Fruit fly (Drosophila melanogaster) whole organism, prepupa: ENCODE results near the gene Nak.

Experiments used
- CG10669 ChIP-seq: fragments of 200-800 bp; sonication (Bioruptor generic); optimal IDR thresholded peaks from 3 replicates; lab custom pipeline; 2018; ENCODE audit warnings: missing biosample characterization, mild to moderate bottlenecking, missing genetic modification characterization, moderate library complexity
- CG11294 ChIP-seq: fragments of 200-800 bp; sonication (Bioruptor generic); IDR thresholded peaks from 2 replicates; pipeline ENCODE4 v1.3.6; 2022; ENCODE audit warnings: missing biosample characterization, missing genetic modification characterization
- CG1621 ChIP-seq: fragments of 200-800 bp; sonication (Bioruptor generic); optimal IDR thresholded peaks from 3 replicates; lab custom pipeline; 2018; ENCODE audit warnings: missing biosample characterization, mild to moderate bottlenecking, missing genetic modification characterization
- CG31627 ChIP-seq: fragments of 200-800 bp; sonication (Bioruptor generic); optimal IDR thresholded peaks from 3 replicates; lab custom pipeline; 2016; ENCODE audit warnings: missing biosample characterization, missing genetic modification characterization
- CG34406 ChIP-seq: fragments of 200-800 bp; sonication (Bioruptor generic); optimal IDR thresholded peaks from 3 replicates; lab custom pipeline; 2016; ENCODE audit warnings: missing biosample characterization, missing genetic modification characterization
- CG3919 ChIP-seq: fragments of 200-800 bp; sonication (Bioruptor generic); optimal IDR thresholded peaks from 3 replicates; lab custom pipeline; 2016; ENCODE audit warnings: missing biosample characterization, missing genetic modification characterization
- CG4318 ChIP-seq: fragments of 200-800 bp; sonication (Bioruptor generic); optimal IDR thresholded peaks from 3 replicates; lab custom pipeline; 2017; ENCODE audit warnings: missing biosample characterization, mild to moderate bottlenecking, missing genetic modification characterization
- CG6276 ChIP-seq: fragments of 200-800 bp; sonication (Bioruptor generic); optimal IDR thresholded peaks from 2 replicates; lab custom pipeline; 2017; ENCODE audit warnings: missing biosample characterization, mild to moderate bottlenecking, missing genetic modification characterization
- CG6854 ChIP-seq: fragments of 200-800 bp; sonication (Bioruptor generic); optimal IDR thresholded peaks from 2 replicates; lab custom pipeline; 2017; ENCODE audit warnings: missing biosample characterization, mild to moderate bottlenecking, missing genetic modification characterization
- CG8319 ChIP-seq: fragments of 200-800 bp; sonication (Bioruptor generic); optimal IDR thresholded peaks from 3 replicates; lab custom pipeline; 2016; ENCODE audit warnings: missing biosample characterization, missing genetic modification characterization
- CG9139 ChIP-seq: fragments of 200-800 bp; sonication (Bioruptor generic); optimal IDR thresholded peaks from 3 replicates; lab custom pipeline; 2017; ENCODE audit warnings: missing biosample characterization, mild to moderate bottlenecking, missing genetic modification characterization
- Eip75B ChIP-seq: fragments of 200-800 bp; sonication (Bioruptor generic); optimal IDR thresholded peaks from 3 replicates; lab custom pipeline; 2016; ENCODE audit warnings: missing biosample characterization, missing genetic modification characterization
- Eip78C ChIP-seq: fragments of 200-800 bp; sonication (Bioruptor generic); peaks from one replicate; lab custom pipeline; 2016; ENCODE audit warnings: missing biosample characterization, missing genetic modification characterization
- Eip93F ChIP-seq: fragments of 200-800 bp; sonication (Bioruptor generic); optimal IDR thresholded peaks from 2 replicates; lab custom pipeline; 2016; ENCODE audit warnings: missing biosample characterization, mild to moderate bottlenecking, missing genetic modification characterization
- Ets21C ChIP-seq: fragments of 200-800 bp; sonication (Bioruptor generic); optimal IDR thresholded peaks from 3 replicates; lab custom pipeline; 2016; ENCODE audit warnings: missing biosample characterization, missing genetic modification characterization
- Ets96B ChIP-seq: fragments of 200-800 bp; optimal IDR thresholded peaks from 2 replicates; lab custom pipeline; 2019; ENCODE audit warnings: missing biosample characterization, mild to moderate bottlenecking, missing genetic modification characterization, moderate library complexity
- Hr38 ChIP-seq: sonication (Bioruptor generic); optimal IDR thresholded peaks from 2 replicates; lab custom pipeline; 2016; ENCODE audit warnings: missing biosample characterization, missing genetic modification characterization
- Hr39 ChIP-seq: fragments of 200-800 bp; sonication (Bioruptor generic); optimal IDR thresholded peaks from 2 replicates; lab custom pipeline; 2016; ENCODE audit warnings: missing biosample characterization, missing genetic modification characterization
- Met ChIP-seq: fragments of 200-800 bp; sonication (Bioruptor generic); optimal IDR thresholded peaks from 3 replicates; lab custom pipeline; 2016; ENCODE audit warnings: missing biosample characterization, missing genetic modification characterization
- Smox ChIP-seq: fragments of 200-800 bp; sonication (Bioruptor generic); optimal IDR thresholded peaks from 3 replicates; lab custom pipeline; 2016; ENCODE audit warnings: missing biosample characterization, missing genetic modification characterization
- Sox102F ChIP-seq: fragments of 200-800 bp; sonication (Bioruptor generic); optimal IDR thresholded peaks from 2 replicates; lab custom pipeline; 2016; ENCODE audit warnings: missing biosample characterization, mild to moderate bottlenecking, missing genetic modification characterization
- Sox14 ChIP-seq: fragments of 200-800 bp; sonication (Bioruptor generic); optimal IDR thresholded peaks from 3 replicates; lab custom pipeline; 2016; ENCODE audit warnings: missing biosample characterization, missing genetic modification characterization
- Sox15 ChIP-seq: fragments of 200-800 bp; sonication (Bioruptor generic); optimal IDR thresholded peaks from 3 replicates; lab custom pipeline; 2016; ENCODE audit warnings: missing biosample characterization, missing genetic modification characterization
- cyc ChIP-seq: fragments of 200-800 bp; sonication (Bioruptor generic); optimal IDR thresholded peaks from 3 replicates; lab custom pipeline; 2016; ENCODE audit warnings: missing biosample characterization, missing genetic modification characterization
- esn ChIP-seq: fragments of 200-800 bp; sonication (Bioruptor generic); optimal IDR thresholded peaks from 2 replicates; lab custom pipeline; 2016; ENCODE audit warnings: missing biosample characterization, mild to moderate bottlenecking, missing genetic modification characterization, moderate library complexity
- fd59A ChIP-seq: fragments of 200-800 bp; sonication (Bioruptor generic); optimal IDR thresholded peaks from 2 replicates; lab custom pipeline; 2017; ENCODE audit warnings: missing biosample characterization, mild to moderate bottlenecking, missing genetic modification characterization, missing genetic modification reagents
- fkh ChIP-seq: fragments of 200-800 bp; sonication (Bioruptor generic); optimal IDR thresholded peaks from 3 replicates; lab custom pipeline; 2017; ENCODE audit warnings: missing biosample characterization, mild to moderate bottlenecking, missing genetic modification characterization, moderate library complexity
- lz ChIP-seq: fragments of 200-800 bp; sonication (Bioruptor generic); optimal IDR thresholded peaks from 3 replicates; lab custom pipeline; 2016; ENCODE audit warnings: missing biosample characterization, missing genetic modification characterization
- net ChIP-seq: fragments of 200-800 bp; sonication (Bioruptor generic); optimal IDR thresholded peaks from 3 replicates; lab custom pipeline; 2016; ENCODE audit warnings: missing biosample characterization, missing genetic modification characterization
- ss ChIP-seq, 2 experiments: fragments of 200-800 bp; sonication (Bioruptor generic); optimal IDR thresholded peaks; 2 replicates in 1 of 2; 3 replicates in 1 of 2; lab custom pipeline; 2017 to 2018; ENCODE audit warnings: mild to moderate bottlenecking in 2 of 2, missing biosample characterization in 2 of 2, missing genetic modification characterization in 2 of 2, moderate library complexity in 1 of 2
- svp ChIP-seq: fragments of 200-800 bp; sonication (Bioruptor generic); peaks from one replicate; lab custom pipeline; 2016; ENCODE audit warnings: missing biosample characterization, missing genetic modification characterization
- topi ChIP-seq: fragments of 200-800 bp; sonication (Bioruptor generic); optimal IDR thresholded peaks from 3 replicates; lab custom pipeline; 2016; ENCODE audit warnings: missing biosample characterization, missing genetic modification characterization

The Nak gene

DNA sequence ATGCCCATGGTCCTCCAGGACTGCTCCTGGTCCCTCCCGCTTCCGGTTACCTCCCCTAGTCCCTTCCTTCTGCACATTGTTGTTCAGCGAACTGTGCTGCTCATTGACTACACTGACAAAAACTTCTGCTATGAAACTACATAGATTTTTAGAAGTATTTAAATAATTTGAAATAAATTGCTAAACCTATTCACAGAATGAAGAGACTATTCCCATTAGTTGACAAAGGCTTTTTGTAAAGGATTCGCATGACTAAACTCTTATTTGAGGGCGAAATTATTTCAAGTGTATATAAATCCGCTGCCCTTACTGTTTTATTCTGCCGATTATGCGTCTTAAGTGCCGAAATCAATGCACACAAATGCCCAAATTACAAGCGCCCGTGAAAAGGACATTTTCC lies 47.3 kb downstream of the Nak start:
- TF ChIP-seq CG3919 (peak; percentile 18), CG31627 (GFP tag; lab: Kevin White, UChicago) (peak; percentile 41), Ets21C (GFP tag; lab: Kevin White, UChicago) (peak; percentile 21), svp (GFP tag; lab: Kevin White, UChicago) (peak; percentile 56), Eip78C (peak; percentile 71), Eip93F (GFP tag; lab: Kevin White, UChicago) (no peak), CG6276 (no peak), CG34406 (peak; percentile 9), lz (peak; percentile 40), Eip75B (GFP tag; lab: Kevin White, UChicago) (no peak), CG8319 (GFP tag; lab: Kevin White, UChicago) (no peak), Hr39 (GFP tag; lab: Kevin White, UChicago) (peak; percentile 28), topi (peak; percentile 15), cyc (GFP tag; lab: Kevin White, UChicago) (peak; percentile 33), esn (GFP tag; lab: Kevin White, UChicago) (peak; percentile 33), Smox (peak; percentile 46), Met (GFP tag; lab: Kevin White, UChicago) (peak; percentile 19), Ets96B (tag; lab: Kevin White, UChicago) (peak; percentile 18), Sox102F (GFP tag; lab: Kevin White, UChicago) (peak; percentile 34), CG11294 (no peak)
- TF ChIP-seq, all 60 proteins: peak for 15

DNA sequence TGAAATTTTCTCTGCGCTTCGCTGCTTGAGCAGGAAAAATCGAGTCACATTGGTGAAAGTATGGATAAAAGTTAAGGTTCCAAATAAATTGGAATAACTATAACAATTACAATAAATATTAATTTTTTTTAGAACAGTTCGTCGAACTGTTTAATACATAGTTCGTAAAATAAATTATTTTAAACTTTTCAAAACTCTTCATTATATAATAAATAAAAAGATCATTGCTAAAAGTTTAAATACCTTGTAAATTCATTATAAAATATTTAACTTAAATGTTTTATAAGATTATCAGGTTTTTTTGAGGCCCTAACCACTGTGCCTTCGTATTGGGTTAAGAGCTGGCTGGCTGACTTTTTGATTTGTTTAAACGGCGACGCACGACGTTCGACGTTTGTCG lies 49.1 kb downstream of the Nak start:
- TF ChIP-seq CG6276, result no peak
- no peak for TF ChIP-seq Eip78C
- TF ChIP-seq Eip93F (GFP tag; lab: Kevin White, UChicago), result no peak
- no peak for TF ChIP-seq fd59A (GFP tag; lab: Kevin White, UChicago)
- no peak for TF ChIP-seq CG1621 (tag; lab: Kevin White, UChicago)
- TF ChIP-seq Sox102F (GFP tag; lab: Kevin White, UChicago), result no peak
- no peak for TF ChIP-seq Ets96B (tag; lab: Kevin White, UChicago)

DNA sequence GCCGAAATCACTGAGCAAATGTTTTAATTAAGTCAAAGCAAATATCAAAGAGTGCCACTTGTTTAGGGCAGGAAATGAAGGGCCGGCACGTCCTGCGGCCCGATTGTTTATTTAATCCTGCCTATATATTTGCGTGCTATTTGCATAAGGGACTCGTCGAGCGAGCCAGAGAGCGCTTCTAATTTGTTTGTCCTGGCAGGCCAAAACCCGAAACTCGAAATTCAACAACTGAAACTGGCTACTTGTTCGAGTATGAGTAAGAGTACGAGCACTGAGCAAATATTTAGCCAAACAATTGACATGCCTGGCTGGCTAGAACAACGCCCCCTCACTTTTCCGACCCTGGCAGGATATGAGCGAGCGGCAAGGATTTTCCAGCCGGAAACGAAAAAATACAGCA lies 51.0 kb downstream of the Nak start:
- TF ChIP-seq CG6854 (GFP tag; lab: Kevin White, UChicago) (no peak), fkh (GFP tag; lab: Kevin White, UChicago) (peak; percentile 32)

DNA sequence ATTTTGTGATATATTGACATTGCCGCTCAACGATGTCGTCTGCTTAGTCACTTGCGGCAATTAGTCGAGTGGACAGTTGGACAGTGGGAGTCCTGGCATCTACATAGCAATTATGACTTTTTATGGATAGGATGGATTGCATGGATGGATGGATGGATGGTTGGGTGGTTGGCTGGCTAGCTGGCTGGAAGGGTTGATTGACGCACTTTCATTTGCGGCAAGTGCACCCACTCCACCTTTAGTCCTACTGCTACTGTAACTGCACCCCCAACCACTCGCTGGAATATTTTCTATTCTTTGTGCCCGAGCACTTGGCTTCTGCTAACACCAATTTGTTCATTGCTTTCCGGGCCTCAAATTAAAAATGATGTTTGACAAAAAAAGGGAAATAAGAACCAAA lies 53.7 kb downstream of the Nak start:
- no peak for TF ChIP-seq cyc (GFP tag; lab: Kevin White, UChicago)
- no peak for TF ChIP-seq Eip75B (GFP tag; lab: Kevin White, UChicago)
- no peak for TF ChIP-seq CG4318 (GFP tag; lab: Kevin White, UChicago)
- no peak for TF ChIP-seq Hr38 (GFP tag; lab: Kevin White, UChicago)
- TF ChIP-seq CG6276, result no peak
- no peak for TF ChIP-seq Sox14 (GFP tag; lab: Kevin White, UChicago)
- no peak for TF ChIP-seq Sox15 (GFP tag; lab: Kevin White, UChicago)
- TF ChIP-seq CG3919, result no peak
- TF ChIP-seq Eip93F (GFP tag; lab: Kevin White, UChicago), result no peak
- TF ChIP-seq esn (GFP tag; lab: Kevin White, UChicago), result no peak
- no peak for TF ChIP-seq CG1621 (tag; lab: Kevin White, UChicago)
- TF ChIP-seq CG8319 (GFP tag; lab: Kevin White, UChicago), result no peak
- TF ChIP-seq CG6854 (GFP tag; lab: Kevin White, UChicago), result no peak
- TF ChIP-seq ss (GFP tag; optimal IDR thresholded peaks at IDR 0.05; lab: Kevin White, UChicago), result no peak
- no peak for TF ChIP-seq CG9139 (GFP tag; lab: Kevin White, UChicago)
- no peak for TF ChIP-seq CG10669 (GFP tag; lab: Kevin White, UChicago)
- TF ChIP-seq fd59A (GFP tag; lab: Kevin White, UChicago), result no peak
- no peak for TF ChIP-seq net (GFP tag; lab: Kevin White, UChicago)
